Worm (Caenorhabditis elegans): ENCODE measurements around the gene F17E9.5.

The F17E9.5 gene

ce11 chrIV:8380266-8380850 is 34.7 kb downstream of the F17E9.5 start (continued):
- TF ChIP-seq dve-1 (tag; optimal IDR thresholded peaks at IDR 0.05; ENCODE audit: insufficient read depth) (peak; percentile 77), R02D3.7 (tag; optimal IDR thresholded peaks at IDR 0.05) (no peak), hmg-1.1 (GFP tag; IDR thresholded peaks at IDR 0.05) (no peak), ama-1 (optimal IDR thresholded peaks at IDR 0.05) (no peak), hlh-11 (tag; optimal IDR thresholded peaks at IDR 0.05) (no peak), zag-1 (tag; optimal IDR thresholded peaks at IDR 0.05) (no peak), mxl-2 (GFP tag; conservative IDR thresholded peaks at IDR 0.05) (no peak), nhr-48 (tag; optimal IDR thresholded peaks at IDR 0.05) (peak; percentile 21), hlh-30 (tag; optimal IDR thresholded peaks at IDR 0.05; ENCODE audit: insufficient read depth) (no peak), nhr-41 (GFP tag; IDR thresholded peaks at IDR 0.05) (no peak), unc-130 (GFP tag; optimal IDR thresholded peaks at IDR 0.05) (no peak), nhr-10 (tag; optimal IDR thresholded peaks at IDR 0.05) (no peak), nhr-28 (tag; optimal IDR thresholded peaks at IDR 0.05) (peak; percentile 73), ztf-11 (tag; optimal IDR thresholded peaks at IDR 0.05) (no peak), mdt-29 (GFP tag; IDR thresholded peaks at IDR 0.05) (no peak; the same call in 1 of the 2 replicates), snpc-1.2 (GFP tag; IDR thresholded peaks at IDR 0.05) (no peak), lim-7 (GFP tag; IDR thresholded peaks at IDR 0.05) (no peak), aha-1 (tag) (peak; percentile 9), F37D6.2 (tag; optimal IDR thresholded peaks at IDR 0.05) (no peak), spr-1 (tag; optimal IDR thresholded peaks at IDR 0.05) (no peak), mep-1 (tag; optimal IDR thresholded peaks at IDR 0.05) (no peak), ctbp-1 (GFP tag; IDR thresholded peaks at IDR 0.05) (no peak), lin-29 (GFP tag; IDR thresholded peaks at IDR 0.05) (no peak), nhr-237 (tag; optimal IDR thresholded peaks at IDR 0.05) (no peak), Y75B8A.6 (GFP tag; IDR thresholded peaks at IDR 0.05) (no peak), dmd-8 (GFP tag; IDR thresholded peaks at IDR 0.05) (no peak), T20F7.1 (GFP tag; optimal IDR thresholded peaks at IDR 0.05) (peak; percentile 33), jun-1 (tag; optimal IDR thresholded peaks at IDR 0.05) (no peak), lin-15B (tag; optimal IDR thresholded peaks at IDR 0.05) (no peak), daf-19 (GFP tag; conservative IDR thresholded peaks at IDR 0.05) (no peak), mxl-3 (GFP tag; optimal IDR thresholded peaks at IDR 0.05) (peak; percentile 21), tra-1 (GFP tag; IDR thresholded peaks at IDR 0.05) (peak; percentile 79; the same call in 1 of the 2 replicates), fos-1 (tag; optimal IDR thresholded peaks at IDR 0.05) (no peak), mdl-1 (tag; optimal IDR thresholded peaks at IDR 0.05) (no peak), F10B5.3 (tag; optimal IDR thresholded peaks at IDR 0.05) (no peak), daf-8 (GFP tag; IDR thresholded peaks at IDR 0.05) (no peak), zip-2 (tag; optimal IDR thresholded peaks at IDR 0.05) (no peak), nhr-42 (GFP tag; IDR thresholded peaks at IDR 0.05) (no peak), hif-1 (tag; optimal IDR thresholded peaks at IDR 0.05) (no peak), lin-1 (GFP tag; IDR thresholded peaks at IDR 0.05) (no peak), nhr-76 (tag; optimal IDR thresholded peaks at IDR 0.05) (no peak), skn-1 (tag; optimal IDR thresholded peaks at IDR 0.05) (no peak), nhr-111 (GFP tag; optimal IDR thresholded peaks at IDR 0.05) (no peak), Y48G9A.11 (GFP tag; IDR thresholded peaks at IDR 0.05) (no peak), lin-13 (GFP tag; optimal IDR thresholded peaks at IDR 0.05) (no peak), snpc-4 (tag; optimal IDR thresholded peaks at IDR 0.05) (no peak), unc-62 (GFP tag; optimal IDR thresholded peaks at IDR 0.05 in 1 of 2) (peak; percentile 47 to 93), unc-62 (tag; optimal IDR thresholded peaks at IDR 0.05) (no peak), T26A8.4 (GFP tag; IDR thresholded peaks at IDR 0.05) (no peak), unc-39 (tag; optimal IDR thresholded peaks at IDR 0.05) (no peak), rbr-2 (tag; optimal IDR thresholded peaks at IDR 0.05) (no peak), set-16 (GFP tag; IDR thresholded peaks at IDR 0.05) (no peak), zfp-2 (tag; optimal IDR thresholded peaks at IDR 0.05) (no peak)
